Worm (Caenorhabditis elegans): Measurements from ENCODE around the gene bgal-2.
A peak's percentile ranks its signal among the peaks of the same experiment; 100 is the strongest.

Gene bgal-2

ce11 chrX:6835166-6835565 lies 51.0 kb downstream of the bgal-2 start, which contains the start of gene F41B4.2:
F41B4.2 (minus strand) TSS chrX:6835266.
- TF ChIP-seq alr-1 (tag; optimal IDR thresholded peaks at IDR 0.05) (no peak), unc-39 (tag; optimal IDR thresholded peaks at IDR 0.05) (no peak), Y55F3AM.14 (GFP tag; optimal IDR thresholded peaks at IDR 0.05) (no peak), ceh-16 (tag; optimal IDR thresholded peaks at IDR 0.05) (no peak), nhr-6 (tag; optimal IDR thresholded peaks at IDR 0.05) (no peak), nhr-25 (tag; optimal IDR thresholded peaks at IDR 0.05) (no peak), nhr-77 (tag; optimal IDR thresholded peaks at IDR 0.05) (no peak), ztf-4 (tag; optimal IDR thresholded peaks at IDR 0.05) (no peak), nhr-129 (tag; optimal IDR thresholded peaks at IDR 0.05) (no peak), sma-3 (GFP tag; optimal IDR thresholded peaks at IDR 0.05) (no peak), lin-11 (tag; optimal IDR thresholded peaks at IDR 0.05) (no peak), nhr-10 (tag; optimal IDR thresholded peaks at IDR 0.05) (no peak), ztf-1 (GFP tag; conservative IDR thresholded peaks at IDR 0.05) (no peak), unc-55 (GFP tag; optimal IDR thresholded peaks at IDR 0.05) (no peak), blmp-1 (tag; optimal IDR thresholded peaks at IDR 0.05; ENCODE audit: insufficient read depth) (no peak), C34F6.9 (tag; optimal IDR thresholded peaks at IDR 0.05) (no peak)

DNA sequence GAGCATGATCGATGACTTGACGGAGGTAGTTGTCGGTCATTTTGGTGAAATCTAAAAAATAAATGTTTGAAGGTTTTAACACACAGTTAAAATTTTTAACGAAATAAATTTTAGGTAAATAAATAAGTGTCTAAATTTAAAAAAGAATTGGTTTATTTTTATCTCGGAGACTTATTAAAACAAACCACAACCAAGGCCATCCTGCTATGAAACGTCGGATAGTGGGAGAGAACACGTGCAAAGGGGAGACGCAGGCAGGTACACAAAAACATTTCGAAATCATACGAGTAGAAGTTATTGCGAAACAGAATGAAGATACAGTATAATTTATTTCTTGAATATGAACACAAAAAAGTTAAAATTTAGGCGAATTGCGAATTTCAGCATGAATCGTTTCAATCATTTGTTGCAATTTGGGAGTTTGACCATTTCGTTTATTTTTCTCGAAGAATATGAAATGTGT lies 51.9 kb downstream of the bgal-2 start, which contains the start of gene F41B4.3:
Gene F41B4.3, minus strand, starts transcription at position 51 of the 463 bp plus-strand sequence.
- TF ChIP-seq mdl-1 (tag; optimal IDR thresholded peaks at IDR 0.05) (peak in 1 of 2 experiments; percentile 31), ceh-82 (tag; optimal IDR thresholded peaks at IDR 0.05) (no peak), lsy-2 (tag; optimal IDR thresholded peaks at IDR 0.05) (peak in 1 of 2 experiments; percentile 56), nhr-25 (tag; optimal IDR thresholded peaks at IDR 0.05) (peak; percentile 7), C34F6.9 (tag; optimal IDR thresholded peaks at IDR 0.05) (peak; percentile 55), unc-55 (GFP tag; optimal IDR thresholded peaks at IDR 0.05) (peak; percentile 69), unc-39 (tag; optimal IDR thresholded peaks at IDR 0.05) (no peak), nhr-129 (tag; optimal IDR thresholded peaks at IDR 0.05) (peak; percentile 39)
